Fruit fly (Drosophila melanogaster): ENCODE data around the gene alpha-Man-IIa.

The alpha-Man-IIa gene

DNA sequence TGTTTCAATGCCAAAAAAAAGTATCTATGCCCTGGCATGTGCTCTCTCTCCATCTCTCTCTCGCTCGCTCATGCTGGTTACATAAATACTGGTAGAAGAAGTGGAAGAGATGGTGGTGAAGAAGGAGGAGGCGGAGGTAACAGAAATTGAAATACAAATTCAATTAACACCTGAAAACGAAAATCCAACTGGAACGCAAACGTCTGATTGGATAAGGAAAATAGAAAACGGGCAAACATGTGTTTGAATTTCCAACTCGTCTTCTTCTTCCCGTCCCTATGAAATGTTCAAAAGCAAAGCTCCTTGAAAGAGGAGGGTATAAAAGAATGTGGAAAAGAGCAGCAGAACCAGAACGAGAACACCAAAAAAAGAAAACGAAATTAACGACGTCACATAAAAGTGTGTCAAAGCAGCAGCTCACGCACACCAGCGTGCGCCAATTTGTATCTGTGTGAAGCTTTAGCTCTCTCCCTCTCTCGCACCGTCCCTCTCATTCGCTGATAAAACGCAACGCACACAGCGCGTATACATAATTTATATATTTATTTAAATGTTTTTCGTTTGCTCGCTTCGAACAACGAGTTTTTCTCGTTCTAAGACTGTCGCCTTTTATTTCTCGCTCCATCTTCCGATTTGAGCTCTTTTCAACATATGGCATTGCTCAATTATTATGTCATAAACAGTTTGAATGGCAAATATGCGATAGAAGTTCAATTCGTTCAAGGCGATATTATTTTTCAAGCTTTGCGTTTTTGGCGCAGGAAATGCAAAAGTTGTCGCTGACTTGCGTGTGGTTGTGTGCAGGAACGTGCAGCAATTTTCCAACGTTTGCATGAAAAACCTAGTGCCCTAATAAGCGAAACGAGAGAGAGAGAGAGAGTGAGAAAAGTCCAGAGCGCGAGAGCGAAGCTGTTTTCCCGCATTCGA is 6.3 kb downstream of the alpha-Man-IIa start:
- TF ChIP-seq Blimp-1 (GFP tag; optimal IDR thresholded peaks at IDR 0.05), result no peak
- no peak for TF ChIP-seq net (GFP tag; optimal IDR thresholded peaks at IDR 0.05)
- no peak for TF ChIP-seq CG1621 (tag; optimal IDR thresholded peaks at IDR 0.05)
- TF ChIP-seq spab (GFP tag; optimal IDR thresholded peaks at IDR 0.05), result no peak
- peak; percentile 9 for TF ChIP-seq fkh (GFP tag; optimal IDR thresholded peaks at IDR 0.05)
- no peak for TF ChIP-seq CG31627 (GFP tag; optimal IDR thresholded peaks at IDR 0.05)
- no peak for TF ChIP-seq salr (GFP tag; optimal IDR thresholded peaks at IDR 0.05)
- peak; percentile 32 for TF ChIP-seq Eip93F (GFP tag; optimal IDR thresholded peaks at IDR 0.05)
- no peak for TF ChIP-seq Ets21C (GFP tag; optimal IDR thresholded peaks at IDR 0.05)
- no peak for TF ChIP-seq CG11294 (GFP tag; IDR thresholded peaks at IDR 0.05)
- no peak for TF ChIP-seq Eip75B (GFP tag; optimal IDR thresholded peaks at IDR 0.05)
- TF ChIP-seq Eip78C (GFP tag), result peak; percentile 82
- TF ChIP-seq CG4318 (GFP tag; optimal IDR thresholded peaks at IDR 0.05), result no peak
- peak; percentile 64 for TF ChIP-seq vri (GFP tag; optimal IDR thresholded peaks at IDR 0.05)

DNA sequence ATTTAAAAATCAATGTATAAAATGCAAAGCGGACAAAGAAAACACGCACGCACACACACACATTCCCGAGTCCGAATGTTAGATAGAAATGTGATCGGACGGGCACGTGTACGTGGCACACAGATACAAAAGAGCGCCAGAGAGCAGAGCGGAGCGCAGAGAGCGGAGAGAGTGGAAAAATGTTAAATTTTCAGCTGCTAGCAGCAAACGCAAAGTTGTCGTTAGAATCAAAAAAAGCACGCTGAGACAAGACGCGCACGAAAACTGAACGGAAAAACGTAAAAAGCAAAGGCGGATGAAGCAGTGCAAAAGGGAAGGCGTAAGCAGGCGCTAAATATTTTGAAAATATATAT is 6.9 kb downstream of the alpha-Man-IIa start:
- TF ChIP-seq ss (GFP tag; optimal IDR thresholded peaks at IDR 0.05) (no peak), eg (GFP tag; IDR thresholded peaks at IDR 0.05) (no peak), esn (GFP tag; optimal IDR thresholded peaks at IDR 0.05) (peak; percentile 1), CG6163 (GFP tag; IDR thresholded peaks at IDR 0.05) (no peak), svp (GFP tag) (no peak), CG8632 (GFP tag; optimal IDR thresholded peaks at IDR 0.05) (no peak), Smox (GFP tag; optimal IDR thresholded peaks at IDR 0.05) (no peak), lz (GFP tag; optimal IDR thresholded peaks at IDR 0.05) (no peak), Gug (GFP tag; IDR thresholded peaks at IDR 0.05) (no peak), Lpt (GFP tag; optimal IDR thresholded peaks at IDR 0.05) (peak; percentile 19), salr (GFP tag; optimal IDR thresholded peaks at IDR 0.05) (no peak), CG8319 (GFP tag; optimal IDR thresholded peaks at IDR 0.05) (no peak), Ets96B (tag; optimal IDR thresholded peaks at IDR 0.05) (no peak), Ets21C (GFP tag; optimal IDR thresholded peaks at IDR 0.05) (no peak), CG15336 (GFP tag; IDR thresholded peaks at IDR 0.05) (no peak), CG10669 (GFP tag; optimal IDR thresholded peaks at IDR 0.05) (no peak), CG31627 (GFP tag; optimal IDR thresholded peaks at IDR 0.05) (no peak), Sox102F (GFP tag; optimal IDR thresholded peaks at IDR 0.05) (peak; percentile 34), Sox14 (GFP tag; optimal IDR thresholded peaks at IDR 0.05) (peak; percentile 76), CG11902 (GFP tag; optimal IDR thresholded peaks at IDR 0.05) (no peak), dsx (GFP tag; optimal IDR thresholded peaks at IDR 0.05; ENCODE audit: poor library complexity, severe bottlenecking) (peak; percentile 11), OdsH (GFP tag; optimal IDR thresholded peaks at IDR 0.05) (no peak), Hr38 (GFP tag; optimal IDR thresholded peaks at IDR 0.05) (no peak), Eip78C (GFP tag) (peak; percentile 74), Hr39 (GFP tag; optimal IDR thresholded peaks at IDR 0.05) (no peak), fd59A (GFP tag; optimal IDR thresholded peaks at IDR 0.05) (no peak), fkh (GFP tag; optimal IDR thresholded peaks at IDR 0.05) (no peak), vri (GFP tag; optimal IDR thresholded peaks at IDR 0.05) (peak; percentile 65), CG16779 (tag; optimal IDR thresholded peaks at IDR 0.05) (peak; percentile 49), achi (GFP tag; optimal IDR thresholded peaks at IDR 0.05) (no peak), spab (GFP tag; optimal IDR thresholded peaks at IDR 0.05) (no peak), CG10631 (GFP tag; optimal IDR thresholded peaks at IDR 0.05) (no peak), CG4318 (GFP tag; optimal IDR thresholded peaks at IDR 0.05) (no peak), Blimp-1 (GFP tag; optimal IDR thresholded peaks at IDR 0.05) (no peak), CG3919 (GFP tag; optimal IDR thresholded peaks at IDR 0.05) (peak; percentile 3), net (GFP tag; optimal IDR thresholded peaks at IDR 0.05) (peak; percentile 26), Eip75B (GFP tag; optimal IDR thresholded peaks at IDR 0.05) (peak; percentile 14), CG34406 (GFP tag; optimal IDR thresholded peaks at IDR 0.05) (no peak), CG8119 (GFP tag; IDR thresholded peaks at IDR 0.05) (no peak), cyc (GFP tag; optimal IDR thresholded peaks at IDR 0.05) (no peak), CG7368 (GFP tag; optimal IDR thresholded peaks at IDR 0.05) (no peak), CG6792 (GFP tag; optimal IDR thresholded peaks at IDR 0.05) (no peak), Met (GFP tag; optimal IDR thresholded peaks at IDR 0.05) (no peak), CG6854 (GFP tag; optimal IDR thresholded peaks at IDR 0.05) (peak; percentile 62)
